Fruit fly (Drosophila melanogaster) whole organism: ENCODE results near the gene CG15296.

Source experiments
- CG8478 ChIP-seq: fragments of >200 bp; optimal IDR thresholded peaks from 2 replicates; lab custom pipeline; 2018; ENCODE audit warnings: inconsistent platforms
- Dll ChIP-seq: fragments of >200 bp; optimal IDR thresholded peaks from 2 replicates; lab custom pipeline; 2017
- usp ChIP-seq: fragments of >200 bp; optimal IDR thresholded peaks from 2 replicates; lab custom pipeline; 2017; ENCODE audit warnings: missing biosample characterization, missing genetic modification characterization, mixed read lengths

DNA sequence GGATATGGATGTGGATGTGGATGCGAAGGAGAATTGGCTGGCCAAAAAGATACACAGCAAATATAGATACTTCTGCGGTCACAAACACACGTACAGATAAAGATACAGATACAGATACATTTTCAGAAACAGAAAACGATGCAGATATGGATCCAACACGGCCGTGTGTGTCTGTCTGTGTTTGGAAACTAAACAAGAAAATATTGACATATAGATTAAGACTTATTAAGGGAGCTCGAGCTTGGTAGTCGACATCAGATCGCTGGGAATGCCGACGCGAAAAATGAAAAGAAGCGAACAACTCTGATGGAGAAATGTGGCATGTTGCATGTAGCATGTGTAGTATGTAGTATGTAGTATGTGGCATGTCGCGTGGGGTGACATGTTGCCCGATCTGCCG, 15.7 kb upstream of the CG15296 start:
- no peak for TF ChIP-seq Dll (lab: Kevin White, UChicago)
- TF ChIP-seq CG8478 (lab: Kevin White, UChicago) = no peak
- TF ChIP-seq usp = no peak
